Fruit fly (Drosophila melanogaster) whole organism, embryonic: ENCODE measurements around the gene CG42819.

Source experiments
- Abd-B ChIP-seq: fragments of 200-800 bp; sonication (Bioruptor generic); optimal IDR thresholded peaks from 2 replicates; lab custom pipeline; 2018; ENCODE audit warnings: missing biosample characterization, mild to moderate bottlenecking, missing genetic modification characterization, moderate library complexity
- BEAF-32 ChIP-seq: fragments of 200-800 bp; sonication (Bioruptor generic); optimal IDR thresholded peaks from 3 replicates; lab custom pipeline; 2017; ENCODE audit warnings: missing biosample characterization, missing genetic modification characterization, mild to moderate bottlenecking, moderate library complexity, missing genetic modification reagents
- BtbVII ChIP-seq: fragments of 200-800 bp; sonication (Bioruptor generic); optimal IDR thresholded peaks from 3 replicates; lab custom pipeline; 2017; ENCODE audit warnings: missing biosample characterization, mild to moderate bottlenecking, missing genetic modification characterization
- CG10565 ChIP-seq: fragments of 200-800 bp; sonication (Bioruptor generic); optimal IDR thresholded peaks from 3 replicates; lab custom pipeline; 2016; ENCODE audit warnings: missing biosample characterization, mild to moderate bottlenecking, missing genetic modification characterization
- CG10959 ChIP-seq: fragments of 200-800 bp; sonication (Bioruptor generic); IDR thresholded peaks from 2 replicates; pipeline ENCODE4 v1.3.6; 2022; ENCODE audit warnings: missing biosample characterization, missing genetic modification characterization
- CG12659 ChIP-seq: fragments of 200-800 bp; sonication (Bioruptor generic); optimal IDR thresholded peaks from 3 replicates; lab custom pipeline; 2017; ENCODE audit warnings: mild to moderate bottlenecking, missing biosample characterization, missing genetic modification reagents, missing genetic modification characterization
- CG13894 ChIP-seq: fragments of 200-800 bp; sonication (Bioruptor generic); optimal IDR thresholded peaks from 3 replicates; lab custom pipeline; 2018; ENCODE audit warnings: missing biosample characterization, mild to moderate bottlenecking, missing genetic modification characterization, moderate library complexity
- CG17359 ChIP-seq: fragments of 200-800 bp; sonication (Bioruptor generic); optimal IDR thresholded peaks from 3 replicates; lab custom pipeline; 2018; ENCODE audit warnings: missing biosample characterization, mild to moderate bottlenecking, missing genetic modification characterization, moderate library complexity
- CG2116 ChIP-seq: fragments of 200-800 bp; sonication (Bioruptor generic); optimal IDR thresholded peaks from 3 replicates; lab custom pipeline; 2018; ENCODE audit warnings: missing biosample characterization, mild to moderate bottlenecking, missing genetic modification characterization
- CG3281 ChIP-seq: fragments of 200-800 bp; sonication (Bioruptor generic); optimal IDR thresholded peaks from 3 replicates; lab custom pipeline; 2017; ENCODE audit warnings: missing biosample characterization, mild to moderate bottlenecking, missing genetic modification characterization
- CG33557 ChIP-seq: fragments of 200-800 bp; sonication (Bioruptor generic); optimal IDR thresholded peaks from 2 replicates; lab custom pipeline; 2019; ENCODE audit warnings: missing biosample characterization, mild to moderate bottlenecking, missing genetic modification characterization, moderate library complexity
- CG34224 ChIP-seq: fragments of 200-800 bp; sonication (Bioruptor generic); IDR thresholded peaks from 3 replicates; pipeline ENCODE4 v1.3.6; 2022; ENCODE audit warnings: missing biosample characterization, missing genetic modification characterization; ENCODE audit not compliant: partially characterized antibody
- CG34376 ChIP-seq: fragments of 200-800 bp; sonication (Bioruptor generic); optimal IDR thresholded peaks from 2 replicates; lab custom pipeline; 2018; ENCODE audit warnings: missing biosample characterization, mild to moderate bottlenecking, missing genetic modification characterization
- CG4282 ChIP-seq: fragments of 200-800 bp; sonication (Bioruptor generic); optimal IDR thresholded peaks from 2 replicates; lab custom pipeline; 2016; ENCODE audit warnings: missing biosample characterization, missing genetic modification characterization
- CG6254 ChIP-seq: fragments of 200-800 bp; sonication (Bioruptor generic); optimal IDR thresholded peaks from 3 replicates; lab custom pipeline; 2017; ENCODE audit warnings: mild to moderate bottlenecking, missing biosample characterization, missing genetic modification reagents, missing genetic modification characterization
- CG8290 ChIP-seq, 3 experiments: fragments of 200-800 bp; sonication (Bioruptor generic); optimal IDR thresholded peaks; 2 replicates each; lab custom pipeline; 2016 to 2019; ENCODE audit warnings: missing biosample characterization in 3 of 3, missing genetic modification characterization in 3 of 3, mild to moderate bottlenecking in 2 of 3, moderate library complexity in 1 of 3
- CoRest ChIP-seq: fragments of 200-800 bp; sonication (Bioruptor generic); optimal IDR thresholded peaks from 3 replicates; lab custom pipeline; 2018; ENCODE audit warnings: missing biosample characterization, mild to moderate bottlenecking, missing genetic modification characterization, moderate library complexity
- D ChIP-seq, 2 experiments: fragments of 200-800 bp in 1 of 2; fragments of >200 bp in 1 of 2; sonication (Bioruptor generic) in 1 of 2; optimal IDR thresholded peaks; 2 replicates in 1 of 2; 3 replicates in 1 of 2; lab custom pipeline; 2017; ENCODE audit warnings: mild to moderate bottlenecking in 1 of 2, missing biosample characterization in 1 of 2, missing genetic modification characterization in 1 of 2, missing genetic modification reagents in 1 of 2
- D19B ChIP-seq: fragments of 200-800 bp; sonication (Bioruptor generic); optimal IDR thresholded peaks from 2 replicates; lab custom pipeline; 2017; ENCODE audit warnings: missing biosample characterization, mild to moderate bottlenecking, missing genetic modification characterization
- Dad ChIP-seq: fragments of 200-800 bp; sonication (Bioruptor generic); optimal IDR thresholded peaks from 3 replicates; lab custom pipeline; 2016; ENCODE audit warnings: missing biosample characterization, missing genetic modification characterization
- Dbx ChIP-seq: fragments of 200-800 bp; sonication (Bioruptor generic); IDR thresholded peaks from 3 replicates; pipeline ENCODE4 v1.3.6; 2022; ENCODE audit warnings: missing biosample characterization, missing genetic modification characterization
- Doc3 ChIP-seq: fragments of 200-800 bp; sonication (Bioruptor generic); IDR thresholded peaks from 3 replicates; pipeline ENCODE4 v1.3.6; 2022; ENCODE audit warnings: missing biosample characterization, missing genetic modification characterization; ENCODE audit not compliant: partially characterized antibody
- Fer2 ChIP-seq: fragments of 200-800 bp; sonication (Bioruptor generic); optimal IDR thresholded peaks from 2 replicates; lab custom pipeline; 2018; ENCODE audit warnings: missing biosample characterization, mild to moderate bottlenecking, missing genetic modification characterization, moderate library complexity
- Gug ChIP-seq: fragments of 200-800 bp; sonication (Bioruptor generic); IDR thresholded peaks from 4 replicates; pipeline ENCODE4 v1.3.6; 2022; ENCODE audit warnings: missing biosample characterization, missing genetic modification characterization
- Lpt ChIP-seq: fragments of >200 bp; optimal IDR thresholded peaks from 2 replicates; lab custom pipeline; 2018; ENCODE audit warnings: missing biosample characterization, missing genetic modification characterization
- MTF-1 ChIP-seq: fragments of 200-800 bp; sonication (Bioruptor generic); optimal IDR thresholded peaks from 2 replicates; lab custom pipeline; 2018; ENCODE audit warnings: missing biosample characterization, mild to moderate bottlenecking, missing genetic modification characterization, borderline replicate concordance
- Mes4 ChIP-seq: fragments of 200-800 bp; sonication (Bioruptor generic); optimal IDR thresholded peaks from 2 replicates; lab custom pipeline; 2016; ENCODE audit warnings: missing biosample characterization, missing genetic modification characterization
- Oli ChIP-seq: fragments of 200-800 bp; sonication (Bioruptor generic); optimal IDR thresholded peaks from 2 replicates; lab custom pipeline; 2018; ENCODE audit warnings: missing biosample characterization, mild to moderate bottlenecking, missing genetic modification characterization, moderate library complexity
- Opbp ChIP-seq: fragments of 200-800 bp; sonication (Bioruptor generic); IDR thresholded peaks from 3 replicates; pipeline ENCODE4 v1.3.6; 2022; ENCODE audit warnings: missing biosample characterization, missing genetic modification characterization; ENCODE audit not compliant: partially characterized antibody
- Optix ChIP-seq: fragments of 200-800 bp; sonication (Bioruptor generic); IDR thresholded peaks from 3 replicates; pipeline ENCODE4 v1.3.6; 2022; ENCODE audit warnings: missing biosample characterization, missing genetic modification characterization
- Rfx ChIP-seq: fragments of 200-800 bp; sonication (Bioruptor generic); IDR thresholded peaks from 2 replicates; pipeline ENCODE4 v1.3.6; 2022; ENCODE audit warnings: missing biosample characterization, missing genetic modification characterization
- chm ChIP-seq: fragments of 200-800 bp; sonication (Bioruptor generic); IDR thresholded peaks from 2 replicates; pipeline ENCODE4 v1.3.6; 2022; ENCODE audit warnings: missing biosample characterization, missing genetic modification characterization
- emc ChIP-seq: fragments of 200-800 bp; sonication (Bioruptor generic); optimal IDR thresholded peaks from 2 replicates; lab custom pipeline; 2016; ENCODE audit warnings: missing biosample characterization, missing genetic modification characterization
- fd64A ChIP-seq: fragments of 200-800 bp; sonication (Bioruptor generic); optimal IDR thresholded peaks from 3 replicates; lab custom pipeline; 2018; ENCODE audit warnings: missing biosample characterization, mild to moderate bottlenecking, missing genetic modification characterization
- gro ChIP-seq: fragments of 200-800 bp; sonication (Bioruptor generic); optimal IDR thresholded peaks from 2 replicates; lab custom pipeline; 2016; ENCODE audit warnings: missing biosample characterization, missing genetic modification characterization
- lab ChIP-seq: fragments of 200-800 bp; sonication (Bioruptor generic); optimal IDR thresholded peaks from 3 replicates; lab custom pipeline; 2017; ENCODE audit warnings: missing biosample characterization, missing genetic modification characterization, mild to moderate bottlenecking, moderate library complexity, missing genetic modification reagents
- maf-S ChIP-seq: fragments of 200-800 bp; sonication (Bioruptor generic); optimal IDR thresholded peaks from 2 replicates; lab custom pipeline; 2016; ENCODE audit warnings: missing biosample characterization, missing genetic modification characterization
- peb ChIP-seq: fragments of 200-800 bp; sonication (Bioruptor generic); IDR thresholded peaks from 2 replicates; pipeline ENCODE4 v1.3.6; 2022; ENCODE audit warnings: missing biosample characterization, missing genetic modification characterization
- pfk ChIP-seq: fragments of 200-800 bp; sonication (Bioruptor generic); optimal IDR thresholded peaks from 2 replicates; lab custom pipeline; 2018; ENCODE audit warnings: missing biosample characterization, mild to moderate bottlenecking, missing genetic modification characterization, moderate library complexity
- psq ChIP-seq: fragments of 200-800 bp; sonication (Bioruptor generic); optimal IDR thresholded peaks from 2 replicates; lab custom pipeline; 2017; ENCODE audit warnings: missing biosample characterization, missing genetic modification characterization
- schlank ChIP-seq: fragments of 200-800 bp; sonication (Bioruptor generic); optimal IDR thresholded peaks from 2 replicates; lab custom pipeline; 2018; ENCODE audit warnings: missing biosample characterization, mild to moderate bottlenecking, missing genetic modification characterization
- sd ChIP-seq: fragments of 200-800 bp; sonication (Bioruptor generic); optimal IDR thresholded peaks from 3 replicates; lab custom pipeline; 2018; ENCODE audit warnings: missing biosample characterization, mild to moderate bottlenecking, missing genetic modification characterization, moderate library complexity
- sima ChIP-seq: fragments of 200-800 bp; sonication (Bioruptor generic); optimal IDR thresholded peaks from 2 replicates; lab custom pipeline; 2016; ENCODE audit warnings: missing biosample characterization, missing genetic modification characterization
- vnd ChIP-seq: fragments of 200-800 bp; sonication (Bioruptor generic); IDR thresholded peaks from 3 replicates; pipeline ENCODE4 v1.3.6; 2022; ENCODE audit warnings: missing biosample characterization, missing genetic modification characterization; ENCODE audit not compliant: partially characterized antibody
- wor ChIP-seq: fragments of 200-800 bp; sonication (Bioruptor generic); IDR thresholded peaks from 2 replicates; pipeline ENCODE4 v1.3.6; 2022; ENCODE audit warnings: missing biosample characterization, missing genetic modification characterization
- z ChIP-seq: fragments of 200-800 bp; sonication (Bioruptor generic); IDR thresholded peaks from 3 replicates; pipeline ENCODE4 v1.3.6; 2022; ENCODE audit warnings: missing biosample characterization, missing genetic modification characterization

The CG42819 gene

DNA sequence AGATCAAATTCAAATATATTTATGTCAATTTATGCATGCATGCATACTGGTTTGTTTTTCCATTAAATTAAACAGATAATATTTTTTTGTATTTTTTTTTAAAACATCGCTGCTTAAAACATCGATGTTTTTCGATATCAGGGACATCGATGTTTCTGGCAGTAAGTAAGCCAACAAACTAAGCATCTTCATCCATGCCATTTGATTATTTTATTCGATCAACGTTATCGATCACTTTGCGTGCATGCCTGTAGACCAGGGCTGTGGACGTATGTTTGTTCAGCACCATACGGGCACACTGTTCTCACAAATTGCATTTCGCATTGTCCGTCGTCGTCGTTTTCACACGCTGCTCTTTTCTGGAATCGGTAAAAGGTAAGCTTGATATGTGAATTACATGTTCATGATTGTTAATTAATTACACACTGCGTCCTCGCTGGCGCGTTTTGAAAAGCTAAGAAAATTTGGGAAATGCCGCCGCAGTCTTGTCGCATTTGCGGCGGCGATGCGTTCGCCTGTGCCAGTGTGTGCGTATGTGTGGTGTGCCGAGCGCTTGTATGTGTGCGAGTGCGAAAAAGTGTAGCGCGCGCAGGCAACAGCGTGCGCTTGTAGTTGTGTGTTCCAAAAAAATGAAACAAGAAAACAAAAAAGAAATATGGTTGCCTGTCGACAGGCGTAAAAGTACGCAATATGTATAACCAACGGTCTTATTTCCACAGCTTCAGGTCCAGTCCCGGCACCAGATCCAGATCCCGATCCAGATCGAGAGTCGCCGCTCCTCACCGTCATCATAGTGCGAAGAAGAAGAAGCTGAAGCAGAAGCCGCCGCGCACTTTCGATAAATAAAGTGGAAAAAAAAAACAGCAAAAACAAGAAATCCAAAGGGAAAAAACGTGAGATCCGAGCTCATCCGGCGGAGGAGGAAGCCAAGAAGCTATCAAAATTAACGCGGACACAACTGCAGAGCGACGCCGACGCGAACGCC, 14.4 kb upstream of the CG42819 start, which contains the start of gene emb (continued):
- TF ChIP-seq CG33557 (GFP tag; lab: Kevin White, UChicago) (no peak), peb (GFP tag; lab: Robert Waterston, UW) (no peak), Fer2 (tag; lab: Kevin White, UChicago) (no peak), schlank (tag; lab: Kevin White, UChicago) (no peak), wor (GFP tag; lab: Robert Waterston, UW) (no peak), CG10565 (GFP tag; lab: Kevin White, UChicago) (no peak), emc (GFP tag; lab: Kevin White, UChicago) (no peak), lab (GFP tag; lab: Kevin White, UChicago) (no peak), CG13894 (tag; lab: Kevin White, UChicago) (no peak), chm (GFP tag; lab: Robert Waterston, UW) (peak; percentile 17; the same call in 1 of the 2 replicates), Gug (no peak), BtbVII (GFP tag; lab: Kevin White, UChicago) (no peak), Opbp (GFP tag; lab: Robert Waterston, UW) (peak; percentile 96), fd64A (GFP tag; lab: Kevin White, UChicago) (peak; percentile 2), Dad (peak; percentile 52), z (GFP tag; lab: Robert Waterston, UW) (no peak), CoRest (tag; lab: Kevin White, UChicago) (no peak), D (optimal IDR thresholded peaks at IDR 0.05; lab: Kevin White, UChicago) (no peak), D (GFP tag; optimal IDR thresholded peaks at IDR 0.05; lab: Kevin White, UChicago) (no peak), Lpt (GFP tag; lab: Kevin White, UChicago) (no peak), maf-S (GFP tag; lab: Kevin White, UChicago) (peak; percentile 30), D19B (GFP tag; lab: Kevin White, UChicago) (no peak), CG17359 (tag; lab: Kevin White, UChicago) (peak; percentile 19), Mes4 (GFP tag; lab: Kevin White, UChicago) (peak; percentile 40), Abd-B (GFP tag; lab: Kevin White, UChicago) (no peak), Optix (GFP tag; lab: Robert Waterston, UW) (no peak), CG12659 (GFP tag; lab: Kevin White, UChicago) (peak; percentile 93), CG2116 (GFP tag; lab: Kevin White, UChicago) (peak; percentile 100), CG6254 (GFP tag; lab: Kevin White, UChicago) (no peak), CG8290 (GFP tag; optimal IDR thresholded peaks at IDR 0.05; lab: Kevin White, UChicago) (peak; percentile 95), CG8290 (tag; optimal IDR thresholded peaks at IDR 0.05; lab: Kevin White, UChicago) (peak in 1 of 2 experiments; percentile 93), psq (GFP tag; lab: Kevin White, UChicago) (peak; percentile 19), CG3281 (peak; percentile 73), CG34224 (peak; percentile 95), gro (GFP tag; lab: Kevin White, UChicago) (no peak), Dbx (GFP tag; lab: Robert Waterston, UW) (0 out of 3 replicates have a peak, but pooled peaks have one; percentile 57), pfk (GFP tag; lab: Kevin White, UChicago) (no peak), Rfx (GFP tag; lab: Robert Waterston, UW) (peak; percentile 69), BEAF-32 (peak; percentile 91), CG4282 (GFP tag; lab: Kevin White, UChicago) (no peak), MTF-1 (GFP tag; lab: Kevin White, UChicago) (no peak), sd (tag; lab: Kevin White, UChicago) (no peak), vnd (GFP tag; lab: Robert Waterston, UW) (peak; percentile 97), Doc3 (GFP tag; lab: Robert Waterston, UW) (peak; percentile 92), sima (GFP tag; lab: Kevin White, UChicago) (no peak), CG34376 (GFP tag; lab: Kevin White, UChicago) (peak; percentile 24), CG10959 (no peak), Oli (tag; lab: Kevin White, UChicago) (no peak)
